Fruit fly (Drosophila melanogaster): ENCODE measurements around the gene LManIV.

Gene LManIV

dm6 chr2L:8772244-8772643 lies at the start of gene LManIV:
Gene LManIV (minus strand): TSS chr2L:8772344.
- TF ChIP-seq CG17801 (GFP tag; optimal IDR thresholded peaks at IDR 0.05; ENCODE audit: partially characterized antibody): no peak

DNA sequence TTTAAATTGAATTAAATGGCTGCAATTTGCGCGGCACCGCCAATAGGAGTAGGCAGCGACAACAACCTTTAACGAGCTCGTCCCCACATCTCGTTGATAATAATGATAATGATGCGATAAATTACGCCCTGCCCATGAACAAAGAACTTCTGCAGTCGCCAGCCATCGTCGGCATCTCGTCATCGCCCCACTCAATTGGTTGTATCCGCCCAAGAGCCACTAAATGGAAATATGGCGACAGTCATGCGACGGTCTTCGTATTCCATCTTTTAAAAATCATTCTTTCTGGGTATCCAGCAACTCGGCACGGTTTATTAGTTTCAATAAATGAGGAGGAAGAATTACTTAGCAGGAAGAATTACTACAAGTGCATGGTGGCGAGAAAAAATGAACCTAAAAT lies 48.4 kb upstream of the LManIV start:
- TF ChIP-seq CG17801 (GFP tag; optimal IDR thresholded peaks at IDR 0.05; ENCODE audit: partially characterized antibody): no peak

dm6 chr2L:8817343-8817742 lies 45.2 kb upstream of the LManIV start:
- TF ChIP-seq CG17801 (GFP tag; optimal IDR thresholded peaks at IDR 0.05; ENCODE audit: partially characterized antibody): no peak

DNA sequence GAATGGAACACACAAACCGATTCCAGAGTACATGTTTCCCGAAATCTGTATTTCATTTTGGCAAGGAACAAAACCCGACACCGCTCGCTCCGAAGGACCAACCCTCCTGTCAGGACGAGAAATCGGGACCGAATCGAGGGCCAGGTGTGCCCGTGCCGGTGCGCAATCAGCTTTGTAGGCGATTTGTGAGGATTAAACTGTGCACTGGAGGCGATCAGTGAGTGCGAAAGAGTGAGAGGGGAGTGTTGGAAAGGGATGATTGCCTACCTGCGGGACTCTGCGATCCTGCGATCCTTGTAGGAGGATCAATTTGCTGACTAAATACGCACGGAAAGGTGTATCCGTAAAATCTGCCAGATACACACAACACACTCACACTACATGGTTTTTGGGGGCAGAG lies 37.7 kb upstream of the LManIV start:
- no peak for TF ChIP-seq CG17801 (GFP tag; optimal IDR thresholded peaks at IDR 0.05; ENCODE audit: partially characterized antibody)

dm6 chr2L:8804128-8804527 lies 32.0 kb upstream of the LManIV start:
- no peak for TF ChIP-seq CG17801 (GFP tag; optimal IDR thresholded peaks at IDR 0.05; ENCODE audit: partially characterized antibody)

- no peak for TF ChIP-seq CG17801 (GFP tag; optimal IDR thresholded peaks at IDR 0.05; ENCODE audit: partially characterized antibody)
Observed at dm6 chr2L:8799009-8799408, 26.9 kb upstream of the LManIV start.

DNA sequence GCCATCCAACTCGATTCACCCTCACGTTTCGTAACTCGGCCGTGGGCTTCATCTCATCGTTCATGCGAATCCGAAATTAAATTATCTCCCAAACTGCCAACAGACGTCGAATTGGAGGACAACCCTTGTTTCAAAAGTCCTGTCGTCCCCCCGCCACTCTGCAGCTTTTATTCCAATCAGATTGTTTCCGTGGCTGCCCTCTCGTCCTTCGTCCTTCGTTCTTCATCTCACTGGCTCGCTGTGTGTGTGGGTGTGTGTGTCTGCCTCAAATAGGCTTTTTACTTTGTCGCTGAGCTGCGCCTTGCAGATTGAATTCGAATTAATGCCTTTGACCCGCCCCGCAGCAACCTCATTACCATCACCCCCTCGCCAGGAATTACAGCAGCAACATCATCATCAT lies 22.0 kb upstream of the LManIV start:
- no peak for TF ChIP-seq CG17801 (GFP tag; optimal IDR thresholded peaks at IDR 0.05; ENCODE audit: partially characterized antibody)

DNA sequence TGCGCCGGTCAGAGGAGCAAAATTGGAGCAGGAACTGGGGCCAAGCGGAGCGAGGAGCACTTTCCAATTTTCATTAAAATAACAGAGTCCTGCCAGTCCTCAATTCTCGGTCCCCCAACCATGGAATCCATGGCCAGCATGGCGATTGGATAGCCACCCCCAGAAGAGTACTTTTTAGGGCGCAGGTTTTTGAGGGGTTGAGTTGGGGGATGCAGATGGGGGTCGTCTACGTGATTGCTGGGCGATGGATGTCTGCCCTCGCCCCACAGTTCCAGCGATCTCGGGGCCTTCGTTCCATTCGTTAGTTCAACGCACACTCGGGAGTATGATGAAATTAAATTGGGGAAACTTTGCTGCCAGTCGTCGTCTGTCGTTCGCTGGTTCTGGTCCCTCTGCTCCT lies 19.6 kb upstream of the LManIV start:
- TF ChIP-seq CG17801 (GFP tag; optimal IDR thresholded peaks at IDR 0.05; ENCODE audit: partially characterized antibody): no peak

DNA sequence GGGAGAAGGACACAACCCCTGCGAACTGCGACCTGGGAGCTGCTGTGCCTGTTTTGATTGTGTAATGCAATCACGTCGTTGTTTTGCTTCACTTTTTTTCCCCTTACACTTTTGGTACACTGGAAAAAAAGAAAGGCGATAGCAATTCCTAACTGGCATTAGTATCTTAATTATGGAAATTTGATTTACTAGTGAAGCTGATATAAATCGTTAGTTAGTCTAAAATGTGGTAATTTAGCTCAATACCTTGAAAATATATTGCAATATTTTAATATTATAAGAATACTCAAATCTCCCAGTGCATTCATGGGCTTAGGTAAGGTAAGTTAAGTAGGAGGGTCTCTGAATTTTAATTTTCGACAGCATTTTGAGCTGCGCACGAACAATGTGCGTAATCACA lies 15.4 kb upstream of the LManIV start:
- no peak for TF ChIP-seq CG17801 (GFP tag; optimal IDR thresholded peaks at IDR 0.05; ENCODE audit: partially characterized antibody)

DNA sequence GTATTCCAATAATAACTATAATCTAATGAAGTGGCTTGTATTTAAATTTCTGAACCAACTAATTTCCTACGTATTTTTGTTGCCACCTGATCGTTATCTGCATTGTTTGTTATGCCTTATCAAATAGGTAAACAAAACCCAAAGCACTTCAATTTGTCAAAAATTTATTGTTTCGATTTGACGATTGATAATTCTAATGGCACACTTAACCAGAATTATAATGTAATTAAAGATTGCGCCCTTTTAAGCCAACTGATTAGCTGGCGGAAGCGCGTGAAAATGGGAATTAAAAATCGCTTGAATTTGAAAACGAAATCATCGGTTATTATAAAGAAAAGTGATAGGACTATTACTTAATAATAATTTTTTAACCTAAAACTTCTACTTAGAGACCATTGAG lies 12.6 kb upstream of the LManIV start:
- TF ChIP-seq CG17801 (GFP tag; optimal IDR thresholded peaks at IDR 0.05; ENCODE audit: partially characterized antibody): no peak

DNA sequence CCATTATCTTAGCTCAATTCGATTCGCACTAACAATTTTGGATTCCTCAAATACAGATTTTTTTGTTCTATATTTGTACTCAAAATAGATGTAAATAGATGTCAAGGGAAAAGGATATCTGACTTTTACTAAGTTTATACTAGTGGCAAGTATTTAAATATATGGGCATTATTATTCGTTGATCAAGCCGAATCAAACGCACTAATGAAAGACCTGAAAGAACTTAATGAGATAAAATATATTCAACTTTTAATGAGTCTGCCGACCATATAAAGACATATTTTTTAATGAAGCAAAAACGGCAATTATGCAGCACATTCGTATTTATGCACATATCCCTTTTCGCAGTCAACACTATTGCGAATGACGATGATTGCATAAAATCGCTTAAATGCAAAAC lies 10.3 kb upstream of the LManIV start, which contains the start of gene CG42710:
CG42710 (minus strand) TSS at position 101 of the 400 bp plus-strand sequence.
- TF ChIP-seq CG17801 (GFP tag; optimal IDR thresholded peaks at IDR 0.05; ENCODE audit: partially characterized antibody): no peak

DNA sequence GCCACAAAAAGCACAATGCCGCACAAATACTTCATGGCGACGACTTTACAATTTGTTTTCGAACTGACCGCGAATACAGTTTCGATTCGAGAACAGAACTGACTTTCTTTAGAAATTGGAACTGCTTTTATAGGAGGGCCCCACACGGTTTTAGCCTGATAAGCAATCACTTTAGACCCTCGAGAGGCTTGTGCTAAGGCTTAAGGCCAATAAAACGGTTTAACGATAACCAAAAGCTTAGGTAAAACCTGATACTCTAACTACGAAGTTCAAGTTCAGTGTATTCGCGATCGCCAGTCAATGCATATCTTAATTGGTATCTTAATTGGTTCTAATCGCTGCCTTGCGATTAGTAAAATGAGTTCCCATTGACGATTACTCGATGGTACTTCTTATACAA lies 9.0 kb upstream of the LManIV start, which contains the start of gene LManVI:
LManVI (minus strand) TSS at position 101 of the 400 bp plus-strand sequence.
- no peak for TF ChIP-seq CG17801 (GFP tag; optimal IDR thresholded peaks at IDR 0.05; ENCODE audit: partially characterized antibody)

DNA sequence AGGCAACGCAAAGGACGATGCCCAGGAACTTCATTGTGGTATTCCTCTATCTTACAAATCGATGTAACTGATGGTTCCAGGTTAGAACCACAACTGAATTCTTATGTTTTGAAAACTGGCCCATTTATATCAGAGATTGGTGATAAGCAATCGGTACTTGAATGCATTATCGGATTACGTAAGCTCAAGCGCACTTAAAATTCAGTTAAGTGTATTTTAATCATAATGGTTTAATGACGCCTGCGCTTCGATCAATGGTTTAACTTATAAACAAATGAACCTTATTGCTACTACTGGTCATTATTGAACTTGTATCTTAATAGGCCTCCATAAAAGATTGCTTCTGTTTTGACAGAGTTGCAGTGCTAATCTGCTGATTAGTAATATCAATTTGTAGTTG lies 4.0 kb upstream of the LManIV start, which contains the start of gene LManV:
LManV (minus strand) TSS at position 101 of the 400 bp plus-strand sequence.
- no peak for TF ChIP-seq CG17801 (GFP tag; optimal IDR thresholded peaks at IDR 0.05; ENCODE audit: partially characterized antibody)

dm6 chr2L:8768660-8769138 lies 3.4 kb downstream of the LManIV start, which contains the start of gene LManIII:
Gene LManIII (minus strand): TSS chr2L:8768710.
- TF ChIP-seq CG17801 (GFP tag; optimal IDR thresholded peaks at IDR 0.05; ENCODE audit: partially characterized antibody): no peak

- no peak for TF ChIP-seq CG17801 (GFP tag; optimal IDR thresholded peaks at IDR 0.05; ENCODE audit: partially characterized antibody)
Observed at dm6 chr2L:8762833-8763232, 9.3 kb downstream of the LManIV start.

- no peak for TF ChIP-seq CG17801 (GFP tag; optimal IDR thresholded peaks at IDR 0.05; ENCODE audit: partially characterized antibody)
Observed at dm6 chr2L:8752022-8752421, 20.1 kb downstream of the LManIV start, which contains the start of the genes CG45307 and CG12438. Gene CG45307 (minus strand): TSS chr2L:8752122. Gene CG12438 (plus strand): TSS chr2L:8752285.

dm6 chr2L:8747480-8747879 lies 24.7 kb downstream of the LManIV start:
- TF ChIP-seq CG17801 (GFP tag; optimal IDR thresholded peaks at IDR 0.05; ENCODE audit: partially characterized antibody): no peak
